Fruit fly (Drosophila melanogaster): ENCODE measurements around the gene spi.

The spi gene

DNA sequence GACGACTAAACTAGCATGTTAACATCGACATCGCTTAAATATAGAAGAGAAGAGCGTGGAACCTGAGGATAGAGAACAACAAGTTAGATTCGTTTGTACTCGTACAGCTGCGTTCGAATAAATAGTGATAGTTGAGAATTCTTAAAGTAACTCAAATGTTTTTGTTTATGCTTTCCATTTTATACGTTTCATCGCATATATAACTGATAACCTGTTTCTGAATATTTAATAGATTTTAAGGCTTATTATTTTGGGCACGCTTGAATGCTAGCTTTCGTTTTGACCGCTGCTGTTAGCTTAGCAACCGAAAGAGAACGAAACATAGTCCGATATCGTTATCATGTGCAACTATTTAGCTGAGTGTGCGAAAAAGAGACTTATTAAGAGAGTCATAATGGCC lies 48.8 kb downstream of the spi start (continued):
- peak; percentile 90 for TF ChIP-seq CG9876 (GFP tag; optimal IDR thresholded peaks at IDR 0.05)
- no peak for TF ChIP-seq cad (GFP tag; optimal IDR thresholded peaks at IDR 0.05)
- peak; percentile 99 for TF ChIP-seq lab (GFP tag; optimal IDR thresholded peaks at IDR 0.05)
- no peak for TF ChIP-seq Hr39 (optimal IDR thresholded peaks at IDR 0.05)
- TF ChIP-seq eve (GFP tag; optimal IDR thresholded peaks at IDR 0.05): no peak
- peak; percentile 98 for TF ChIP-seq Dek (tag; optimal IDR thresholded peaks at IDR 0.05)
- TF ChIP-seq klu (GFP tag; IDR thresholded peaks at IDR 0.05): peak; percentile 90
- peak; percentile 93 for TF ChIP-seq eyg (GFP tag; optimal IDR thresholded peaks at IDR 0.05)
- TF ChIP-seq PHDP (tag; optimal IDR thresholded peaks at IDR 0.05): peak; percentile 98
- TF ChIP-seq vfl (GFP tag; optimal IDR thresholded peaks at IDR 0.05): peak; percentile 95
- no peak for TF ChIP-seq mld (GFP tag; IDR thresholded peaks at IDR 0.05; ENCODE audit: partially characterized antibody)
- peak; percentile 96 for TF ChIP-seq CG30403 (GFP tag; optimal IDR thresholded peaks at IDR 0.05)
- TF ChIP-seq slbo (GFP tag; IDR thresholded peaks at IDR 0.05): peak; percentile 99
- peak; percentile 89 for TF ChIP-seq CG4282 (GFP tag; optimal IDR thresholded peaks at IDR 0.05)
- TF ChIP-seq zen2 (GFP tag; IDR thresholded peaks at IDR 0.05; ENCODE audit: partially characterized antibody): no peak
- TF ChIP-seq YL-1 (GFP tag; optimal IDR thresholded peaks at IDR 0.05): peak; percentile 74
- peak; percentile 81 for TF ChIP-seq ro (GFP tag; IDR thresholded peaks at IDR 0.05)
- TF ChIP-seq E2f2 (GFP tag; IDR thresholded peaks at IDR 0.05): peak; percentile 80
- peak; percentile 85 for TF ChIP-seq CG16815 (GFP tag; optimal IDR thresholded peaks at IDR 0.05)
- peak; percentile 93 for TF ChIP-seq CG14667 (GFP tag; IDR thresholded peaks at IDR 0.05)
- TF ChIP-seq CG12299 (tag; optimal IDR thresholded peaks at IDR 0.05): peak; percentile 95
- TF ChIP-seq sisA (GFP tag; IDR thresholded peaks at IDR 0.05): peak; percentile 91
- TF ChIP-seq CG3726 (GFP tag; IDR thresholded peaks at IDR 0.05): peak; percentile 90
- peak; percentile 85 for TF ChIP-seq CG10654 (GFP tag; optimal IDR thresholded peaks at IDR 0.05)
- peak; percentile 88 for TF ChIP-seq NK7.1 (GFP tag; optimal IDR thresholded peaks at IDR 0.05)
- TF ChIP-seq ttk (GFP tag; IDR thresholded peaks at IDR 0.05): peak; percentile 84
- TF ChIP-seq ato (GFP tag; IDR thresholded peaks at IDR 0.05; ENCODE audit: partially characterized antibody): no peak
- TF ChIP-seq CG30431 (GFP tag; optimal IDR thresholded peaks at IDR 0.05): peak; percentile 70
- TF ChIP-seq kah (GFP tag; optimal IDR thresholded peaks at IDR 0.05): peak; percentile 73
- TF ChIP-seq Hr51 (GFP tag; optimal IDR thresholded peaks at IDR 0.05): peak; percentile 95
- TF ChIP-seq chm (GFP tag; IDR thresholded peaks at IDR 0.05): peak; percentile 94
- TF ChIP-seq CkIIα-i1 (GFP tag; IDR thresholded peaks at IDR 0.05): peak; percentile 83
- TF ChIP-seq fru (optimal IDR thresholded peaks at IDR 0.05): no peak
- TF ChIP-seq ERR (GFP tag; optimal IDR thresholded peaks at IDR 0.05): peak; percentile 96
- TF ChIP-seq CG12769 (tag; optimal IDR thresholded peaks at IDR 0.05): peak; percentile 99
- no peak for TF ChIP-seq lov (optimal IDR thresholded peaks at IDR 0.05)
- peak; percentile 80; the same call in 2 of the 3 replicates for TF ChIP-seq lov (GFP tag; IDR thresholded peaks at IDR 0.05)
- TF ChIP-seq nerfin-2 (GFP tag; IDR thresholded peaks at IDR 0.05; ENCODE audit: partially characterized antibody): no peak
- peak; percentile 96 for TF ChIP-seq HLH54F (GFP tag; optimal IDR thresholded peaks at IDR 0.05)
- no peak for TF ChIP-seq kni (GFP tag; optimal IDR thresholded peaks at IDR 0.05)
- TF ChIP-seq CG11093 (GFP tag; IDR thresholded peaks at IDR 0.05): peak; percentile 85
- TF ChIP-seq CG9727 (GFP tag; optimal IDR thresholded peaks at IDR 0.05): peak; percentile 95
- peak; percentile 92 for TF ChIP-seq toy (GFP tag; IDR thresholded peaks at IDR 0.05)
- TF ChIP-seq CG11723 (GFP tag; optimal IDR thresholded peaks at IDR 0.05): peak; percentile 87
- TF ChIP-seq bowl (GFP tag; IDR thresholded peaks at IDR 0.05): peak; percentile 77; the same call in 1 of the 2 replicates
- peak; percentile 93 for TF ChIP-seq danr (GFP tag; IDR thresholded peaks at IDR 0.05)
- TF ChIP-seq ind (GFP tag; optimal IDR thresholded peaks at IDR 0.05): peak; percentile 96
- TF ChIP-seq Optix (GFP tag; IDR thresholded peaks at IDR 0.05): peak; percentile 82
- peak; percentile 93 for TF ChIP-seq CG1792 (GFP tag; optimal IDR thresholded peaks at IDR 0.05)
- peak; percentile 98 for TF ChIP-seq CG2678 (tag; optimal IDR thresholded peaks at IDR 0.05)
- TF ChIP-seq lola (GFP tag; optimal IDR thresholded peaks at IDR 0.05): peak in 1 of 3 experiments; percentile 53
- peak; percentile 94 for TF ChIP-seq CG1233 (GFP tag; optimal IDR thresholded peaks at IDR 0.05)
